Fruit fly (Drosophila melanogaster) whole organism, prepupa: Measurements from ENCODE around the gene CG2975.

ENCODE experiments used
- CG10631 ChIP-seq: fragments of 200-800 bp; sonication (Bioruptor generic); optimal IDR thresholded peaks from 2 replicates; lab custom pipeline; 2016; ENCODE audit warnings: missing biosample characterization, missing genetic modification characterization
- CG11294 ChIP-seq: fragments of 200-800 bp; sonication (Bioruptor generic); IDR thresholded peaks from 2 replicates; pipeline ENCODE4 v1.3.6; 2022; ENCODE audit warnings: missing biosample characterization, missing genetic modification characterization
- CG11902 ChIP-seq: fragments of 200-800 bp; sonication (Bioruptor generic); optimal IDR thresholded peaks from 3 replicates; lab custom pipeline; 2016; ENCODE audit warnings: missing biosample characterization, missing genetic modification characterization
- CG1621 ChIP-seq: fragments of 200-800 bp; sonication (Bioruptor generic); optimal IDR thresholded peaks from 3 replicates; lab custom pipeline; 2018; ENCODE audit warnings: missing biosample characterization, mild to moderate bottlenecking, missing genetic modification characterization
- CG16779 ChIP-seq: fragments of 200-800 bp; sonication (Bioruptor generic); optimal IDR thresholded peaks from 3 replicates; lab custom pipeline; 2017; ENCODE audit warnings: missing biosample characterization, mild to moderate bottlenecking, missing genetic modification characterization
- CG3032 ChIP-seq: fragments of 200-800 bp; optimal IDR thresholded peaks from 2 replicates; lab custom pipeline; 2019; ENCODE audit warnings: missing biosample characterization, mild to moderate bottlenecking, missing genetic modification characterization, moderate library complexity
- CG31627 ChIP-seq: fragments of 200-800 bp; sonication (Bioruptor generic); optimal IDR thresholded peaks from 3 replicates; lab custom pipeline; 2016; ENCODE audit warnings: missing biosample characterization, missing genetic modification characterization
- CG32006 ChIP-seq: fragments of 200-800 bp; sonication (Bioruptor generic); optimal IDR thresholded peaks from 3 replicates; lab custom pipeline; 2017; ENCODE audit warnings: missing biosample characterization, mild to moderate bottlenecking, missing genetic modification characterization
- CG34406 ChIP-seq: fragments of 200-800 bp; sonication (Bioruptor generic); optimal IDR thresholded peaks from 3 replicates; lab custom pipeline; 2016; ENCODE audit warnings: missing biosample characterization, missing genetic modification characterization
- CG3919 ChIP-seq: fragments of 200-800 bp; sonication (Bioruptor generic); optimal IDR thresholded peaks from 3 replicates; lab custom pipeline; 2016; ENCODE audit warnings: missing biosample characterization, missing genetic modification characterization
- CG4318 ChIP-seq: fragments of 200-800 bp; sonication (Bioruptor generic); optimal IDR thresholded peaks from 3 replicates; lab custom pipeline; 2017; ENCODE audit warnings: missing biosample characterization, mild to moderate bottlenecking, missing genetic modification characterization
- CG6163 ChIP-seq: fragments of 200-800 bp; sonication (Bioruptor generic); IDR thresholded peaks from 3 replicates; pipeline ENCODE4 v1.3.6; 2022; ENCODE audit warnings: missing biosample characterization, missing genetic modification characterization
- CG6792 ChIP-seq: fragments of 200-800 bp; sonication (Bioruptor generic); optimal IDR thresholded peaks from 3 replicates; lab custom pipeline; 2016; ENCODE audit warnings: missing biosample characterization, missing genetic modification characterization
- CG6808 ChIP-seq: fragments of 200-800 bp; sonication (Bioruptor generic); optimal IDR thresholded peaks from 3 replicates; lab custom pipeline; 2017; ENCODE audit warnings: missing biosample characterization, missing genetic modification characterization, mild to moderate bottlenecking, moderate library complexity, missing genetic modification reagents
- CG6854 ChIP-seq: fragments of 200-800 bp; sonication (Bioruptor generic); optimal IDR thresholded peaks from 2 replicates; lab custom pipeline; 2017; ENCODE audit warnings: missing biosample characterization, mild to moderate bottlenecking, missing genetic modification characterization
- CG7368 ChIP-seq: fragments of 200-800 bp; sonication (Bioruptor generic); optimal IDR thresholded peaks from 3 replicates; lab custom pipeline; 2016; ENCODE audit warnings: missing biosample characterization, missing genetic modification characterization
- CG8119 ChIP-seq: fragments of 200-800 bp; sonication (Bioruptor generic); IDR thresholded peaks from 3 replicates; pipeline ENCODE4 v1.3.6; 2022; ENCODE audit warnings: missing biosample characterization, missing genetic modification characterization
- CG8319 ChIP-seq: fragments of 200-800 bp; sonication (Bioruptor generic); optimal IDR thresholded peaks from 3 replicates; lab custom pipeline; 2016; ENCODE audit warnings: missing biosample characterization, missing genetic modification characterization
- CG8632 ChIP-seq: fragments of 200-800 bp; sonication (Bioruptor generic); optimal IDR thresholded peaks from 3 replicates; lab custom pipeline; 2016; ENCODE audit warnings: missing biosample characterization, missing genetic modification characterization
- CG9139 ChIP-seq: fragments of 200-800 bp; sonication (Bioruptor generic); optimal IDR thresholded peaks from 3 replicates; lab custom pipeline; 2017; ENCODE audit warnings: missing biosample characterization, mild to moderate bottlenecking, missing genetic modification characterization
- Eip75B ChIP-seq: fragments of 200-800 bp; sonication (Bioruptor generic); optimal IDR thresholded peaks from 3 replicates; lab custom pipeline; 2016; ENCODE audit warnings: missing biosample characterization, missing genetic modification characterization
- Eip78C ChIP-seq: fragments of 200-800 bp; sonication (Bioruptor generic); peaks from one replicate; lab custom pipeline; 2016; ENCODE audit warnings: missing biosample characterization, missing genetic modification characterization
- Eip93F ChIP-seq: fragments of 200-800 bp; sonication (Bioruptor generic); optimal IDR thresholded peaks from 2 replicates; lab custom pipeline; 2016; ENCODE audit warnings: missing biosample characterization, mild to moderate bottlenecking, missing genetic modification characterization
- Ets21C ChIP-seq: fragments of 200-800 bp; sonication (Bioruptor generic); optimal IDR thresholded peaks from 3 replicates; lab custom pipeline; 2016; ENCODE audit warnings: missing biosample characterization, missing genetic modification characterization
- Hr38 ChIP-seq: sonication (Bioruptor generic); optimal IDR thresholded peaks from 2 replicates; lab custom pipeline; 2016; ENCODE audit warnings: missing biosample characterization, missing genetic modification characterization
- Hr39 ChIP-seq: fragments of 200-800 bp; sonication (Bioruptor generic); optimal IDR thresholded peaks from 2 replicates; lab custom pipeline; 2016; ENCODE audit warnings: missing biosample characterization, missing genetic modification characterization
- Hr4 ChIP-seq: fragments of 200-800 bp; sonication (Bioruptor generic); optimal IDR thresholded peaks from 3 replicates; lab custom pipeline; 2016; ENCODE audit warnings: missing biosample characterization, missing genetic modification characterization
- Lpt ChIP-seq: fragments of 200-800 bp; sonication (Bioruptor generic); optimal IDR thresholded peaks from 3 replicates; lab custom pipeline; 2016; ENCODE audit warnings: missing biosample characterization, missing genetic modification characterization
- Met ChIP-seq: fragments of 200-800 bp; sonication (Bioruptor generic); optimal IDR thresholded peaks from 3 replicates; lab custom pipeline; 2016; ENCODE audit warnings: missing biosample characterization, missing genetic modification characterization
- OdsH ChIP-seq: fragments of 200-800 bp; sonication (Bioruptor generic); optimal IDR thresholded peaks from 3 replicates; lab custom pipeline; 2016; ENCODE audit warnings: missing biosample characterization, missing genetic modification characterization
- Smox ChIP-seq: fragments of 200-800 bp; sonication (Bioruptor generic); optimal IDR thresholded peaks from 3 replicates; lab custom pipeline; 2016; ENCODE audit warnings: missing biosample characterization, missing genetic modification characterization
- Sox102F ChIP-seq: fragments of 200-800 bp; sonication (Bioruptor generic); optimal IDR thresholded peaks from 2 replicates; lab custom pipeline; 2016; ENCODE audit warnings: missing biosample characterization, mild to moderate bottlenecking, missing genetic modification characterization
- Sox14 ChIP-seq: fragments of 200-800 bp; sonication (Bioruptor generic); optimal IDR thresholded peaks from 3 replicates; lab custom pipeline; 2016; ENCODE audit warnings: missing biosample characterization, missing genetic modification characterization
- Sox15 ChIP-seq: fragments of 200-800 bp; sonication (Bioruptor generic); optimal IDR thresholded peaks from 3 replicates; lab custom pipeline; 2016; ENCODE audit warnings: missing biosample characterization, missing genetic modification characterization
- achi ChIP-seq: fragments of 200-800 bp; sonication (Bioruptor generic); optimal IDR thresholded peaks from 3 replicates; lab custom pipeline; 2016; ENCODE audit warnings: missing biosample characterization, missing genetic modification characterization
- acj6 ChIP-seq: fragments of 200-800 bp; sonication (Bioruptor generic); optimal IDR thresholded peaks from 3 replicates; lab custom pipeline; 2016; ENCODE audit warnings: missing biosample characterization, missing genetic modification characterization
- cyc ChIP-seq: fragments of 200-800 bp; sonication (Bioruptor generic); optimal IDR thresholded peaks from 3 replicates; lab custom pipeline; 2016; ENCODE audit warnings: missing biosample characterization, missing genetic modification characterization
- dac ChIP-seq: fragments of 200-800 bp; sonication (Bioruptor generic); optimal IDR thresholded peaks from 2 replicates; lab custom pipeline; 2017; ENCODE audit warnings: missing biosample characterization, mild to moderate bottlenecking, missing genetic modification characterization
- dsx ChIP-seq: fragments of 200-800 bp; optimal IDR thresholded peaks from 3 replicates; lab custom pipeline; 2019; ENCODE audit warnings: missing biosample characterization, mild to moderate bottlenecking, missing genetic modification characterization, moderate library complexity; ENCODE audit not compliant: poor library complexity, severe bottlenecking
- eg ChIP-seq: fragments of 200-800 bp; sonication (Bioruptor generic); IDR thresholded peaks from 3 replicates; pipeline ENCODE4 v1.3.6; 2022; ENCODE audit warnings: missing biosample characterization, missing genetic modification characterization
- esn ChIP-seq: fragments of 200-800 bp; sonication (Bioruptor generic); optimal IDR thresholded peaks from 2 replicates; lab custom pipeline; 2016; ENCODE audit warnings: missing biosample characterization, mild to moderate bottlenecking, missing genetic modification characterization, moderate library complexity
- fd59A ChIP-seq: fragments of 200-800 bp; sonication (Bioruptor generic); optimal IDR thresholded peaks from 2 replicates; lab custom pipeline; 2017; ENCODE audit warnings: missing biosample characterization, mild to moderate bottlenecking, missing genetic modification characterization, missing genetic modification reagents
- fd85E ChIP-seq: fragments of 200-800 bp; sonication (Bioruptor generic); optimal IDR thresholded peaks from 3 replicates; lab custom pipeline; 2016; ENCODE audit warnings: missing biosample characterization, missing genetic modification characterization
- fkh ChIP-seq: fragments of 200-800 bp; sonication (Bioruptor generic); optimal IDR thresholded peaks from 3 replicates; lab custom pipeline; 2017; ENCODE audit warnings: missing biosample characterization, mild to moderate bottlenecking, missing genetic modification characterization, moderate library complexity
- lz ChIP-seq: fragments of 200-800 bp; sonication (Bioruptor generic); optimal IDR thresholded peaks from 3 replicates; lab custom pipeline; 2016; ENCODE audit warnings: missing biosample characterization, missing genetic modification characterization
- net ChIP-seq: fragments of 200-800 bp; sonication (Bioruptor generic); optimal IDR thresholded peaks from 3 replicates; lab custom pipeline; 2016; ENCODE audit warnings: missing biosample characterization, missing genetic modification characterization
- pdm3 ChIP-seq: fragments of 200-800 bp; sonication (Bioruptor generic); optimal IDR thresholded peaks from 3 replicates; lab custom pipeline; 2016; ENCODE audit warnings: missing biosample characterization, missing genetic modification characterization
- salr ChIP-seq, 2 experiments: fragments of 200-800 bp; sonication (Bioruptor generic); optimal IDR thresholded peaks; 3 replicates each; lab custom pipeline; 2016 to 2018; ENCODE audit warnings: missing biosample characterization in 2 of 2, missing genetic modification characterization in 2 of 2, mild to moderate bottlenecking in 1 of 2
- spab ChIP-seq: fragments of 200-800 bp; sonication (Bioruptor generic); optimal IDR thresholded peaks from 2 replicates; lab custom pipeline; 2017; ENCODE audit warnings: missing biosample characterization, mild to moderate bottlenecking, missing genetic modification characterization, missing genetic modification reagents
- svp ChIP-seq: fragments of 200-800 bp; sonication (Bioruptor generic); peaks from one replicate; lab custom pipeline; 2016; ENCODE audit warnings: missing biosample characterization, missing genetic modification characterization
- topi ChIP-seq: fragments of 200-800 bp; sonication (Bioruptor generic); optimal IDR thresholded peaks from 3 replicates; lab custom pipeline; 2016; ENCODE audit warnings: missing biosample characterization, missing genetic modification characterization

The CG2975 gene

dm6 chr2L:2857862-2858734 lies 18.2 kb downstream of the CG2975 start:
- TF ChIP-seq CG6808 (peak; percentile 42), Ets21C (no peak), svp (peak; percentile 78), CG4318 (GFP tag; lab: Kevin White, UChicago) (peak; percentile 67), dsx (GFP tag; lab: Kevin White, UChicago) (no peak), Sox14 (GFP tag; lab: Kevin White, UChicago) (peak; percentile 16), achi (peak; percentile 66), fd85E (GFP tag; lab: Kevin White, UChicago) (no peak), topi (GFP tag; lab: Kevin White, UChicago) (peak; percentile 33), net (GFP tag; lab: Kevin White, UChicago) (peak; percentile 78), Met (peak; percentile 46), acj6 (GFP tag; lab: Kevin White, UChicago) (peak; percentile 69), Sox102F (peak; percentile 39), CG7368 (GFP tag; lab: Kevin White, UChicago) (no peak), Eip75B (peak; percentile 14), Sox15 (GFP tag; lab: Kevin White, UChicago) (no peak), CG6163 (GFP tag; lab: Robert Waterston, UW) (peak; percentile 75), CG11294 (GFP tag; lab: Robert Waterston, UW) (peak; percentile 44; the same call in 1 of the 2 replicates), dac (GFP tag; lab: Kevin White, UChicago) (peak; percentile 66), Lpt (GFP tag; lab: Kevin White, UChicago) (peak; percentile 68), Eip78C (GFP tag; lab: Kevin White, UChicago) (peak; percentile 84), CG3032 (tag; lab: Kevin White, UChicago) (no peak), CG1621 (tag; lab: Kevin White, UChicago) (no peak), CG9139 (GFP tag; lab: Kevin White, UChicago) (no peak), CG6854 (GFP tag; lab: Kevin White, UChicago) (no peak), CG8632 (GFP tag; lab: Kevin White, UChicago) (peak; percentile 55), salr (GFP tag; optimal IDR thresholded peaks at IDR 0.05; lab: Kevin White, UChicago) (peak in 1 of 2 experiments; percentile 43), CG34406 (GFP tag; lab: Kevin White, UChicago) (peak; percentile 56), CG31627 (GFP tag; lab: Kevin White, UChicago) (peak; percentile 24), eg (GFP tag; lab: Robert Waterston, UW) (peak; percentile 88), CG8319 (peak; percentile 11), fkh (GFP tag; lab: Kevin White, UChicago) (peak; percentile 92), fd59A (GFP tag; lab: Kevin White, UChicago) (no peak), cyc (no peak), Hr39 (GFP tag; lab: Kevin White, UChicago) (peak; percentile 20), Hr38 (GFP tag; lab: Kevin White, UChicago) (no peak), pdm3 (peak; percentile 47), Hr4 (GFP tag; lab: Kevin White, UChicago) (peak; percentile 74), CG8119 (GFP tag; lab: Robert Waterston, UW) (peak; percentile 88), OdsH (GFP tag; lab: Kevin White, UChicago) (peak; percentile 54), CG32006 (GFP tag; lab: Kevin White, UChicago) (peak; percentile 84), Eip93F (GFP tag; lab: Kevin White, UChicago) (no peak), lz (GFP tag; lab: Kevin White, UChicago) (peak; percentile 17), spab (GFP tag; lab: Kevin White, UChicago) (peak; percentile 50), esn (peak; percentile 44), CG6792 (peak; percentile 52), CG16779 (tag; lab: Kevin White, UChicago) (no peak), CG11902 (GFP tag; lab: Kevin White, UChicago) (no peak), CG10631 (GFP tag; lab: Kevin White, UChicago) (peak; percentile 42), Smox (peak; percentile 50), CG3919 (GFP tag; lab: Kevin White, UChicago) (peak; percentile 77)
